Fruit fly (Drosophila melanogaster) whole organism, embryonic: Measurements from ENCODE around the gene Ostgamma.

Source experiments
- Atf6 ChIP-seq: fragments of 200-800 bp; sonication (Bioruptor generic); IDR thresholded peaks from 2 replicates; pipeline ENCODE4 v1.3.6; 2022; ENCODE audit warnings: missing biosample characterization, missing genetic modification characterization
- Awh ChIP-seq: fragments of 200-800 bp; sonication (Bioruptor generic); IDR thresholded peaks from 2 replicates; pipeline ENCODE4, ENCODE4 v1.3.6; 2022; ENCODE audit warnings: missing biosample characterization, missing genetic modification characterization
- C15 ChIP-seq: fragments of 200-800 bp; sonication (Bioruptor generic); IDR thresholded peaks from 3 replicates; pipeline ENCODE4 v1.3.6; 2022; ENCODE audit warnings: missing biosample characterization, missing genetic modification characterization
- CG10147 ChIP-seq: fragments of 200-800 bp; sonication (Bioruptor generic); optimal IDR thresholded peaks from 2 replicates; lab custom pipeline; 2019; ENCODE audit warnings: missing biosample characterization, mild to moderate bottlenecking, missing genetic modification characterization, moderate library complexity
- CG10654 ChIP-seq: fragments of 200-800 bp; sonication (Bioruptor generic); optimal IDR thresholded peaks from 2 replicates; lab custom pipeline; 2016; ENCODE audit warnings: missing biosample characterization, missing genetic modification characterization
- CG14014 ChIP-seq: fragments of 200-800 bp; sonication (Bioruptor generic); IDR thresholded peaks from 2 replicates; pipeline ENCODE4 v1.3.6; 2022; ENCODE audit warnings: missing biosample characterization, missing genetic modification characterization
- CG14441 ChIP-seq: fragments of 200-800 bp; sonication (Bioruptor generic); IDR thresholded peaks from 2 replicates; pipeline ENCODE4 v1.3.6; 2022; ENCODE audit warnings: missing biosample characterization, missing genetic modification characterization
- CG1529 ChIP-seq: fragments of 200-800 bp; sonication (Bioruptor generic); optimal IDR thresholded peaks from 3 replicates; lab custom pipeline; 2018; ENCODE audit warnings: missing biosample characterization, missing genetic modification characterization
- CG17385 ChIP-seq: fragments of 200-800 bp; sonication (Bioruptor generic); optimal IDR thresholded peaks from 3 replicates; lab custom pipeline; 2018; ENCODE audit warnings: missing biosample characterization, mild to moderate bottlenecking, missing genetic modification characterization
- CG18599 ChIP-seq: fragments of 200-800 bp; sonication (Bioruptor generic); optimal IDR thresholded peaks from 3 replicates; lab custom pipeline; 2017; ENCODE audit warnings: missing biosample characterization, missing genetic modification characterization, mild to moderate bottlenecking, moderate library complexity, missing genetic modification reagents
- CG18764 ChIP-seq: fragments of 200-800 bp; sonication (Bioruptor generic); optimal IDR thresholded peaks from 3 replicates; lab custom pipeline; 2016; ENCODE audit warnings: missing biosample characterization, missing genetic modification characterization
- CG2678 ChIP-seq: fragments of 200-800 bp; sonication (Bioruptor generic); optimal IDR thresholded peaks from 3 replicates; lab custom pipeline; 2019; ENCODE audit warnings: missing biosample characterization, mild to moderate bottlenecking, missing genetic modification characterization, moderate library complexity
- CG31441 ChIP-seq: fragments of 200-800 bp; sonication (Bioruptor generic); IDR thresholded peaks from 2 replicates; pipeline ENCODE4 v1.3.6; 2022; ENCODE audit warnings: missing biosample characterization, missing genetic modification characterization
- CG3407 ChIP-seq: fragments of 200-800 bp; sonication (Bioruptor generic); optimal IDR thresholded peaks from 2 replicates; lab custom pipeline; 2018; ENCODE audit warnings: missing biosample characterization, mild to moderate bottlenecking, missing genetic modification characterization
- CG6272 ChIP-seq: fragments of 200-800 bp; sonication (Bioruptor generic); IDR thresholded peaks from 2 replicates; pipeline ENCODE4 v1.3.6; 2022; ENCODE audit warnings: missing biosample characterization, missing genetic modification characterization
- CG7556 ChIP-seq: fragments of 200-800 bp; sonication (Bioruptor generic); optimal IDR thresholded peaks from 2 replicates; lab custom pipeline; 2017; ENCODE audit warnings: missing biosample characterization, mild to moderate bottlenecking, missing genetic modification characterization
- CG9817 ChIP-seq: fragments of 200-800 bp; sonication (Bioruptor generic); optimal IDR thresholded peaks from 2 replicates; lab custom pipeline; 2018; ENCODE audit warnings: missing biosample characterization, mild to moderate bottlenecking, missing genetic modification characterization, moderate library complexity
- Dip3 ChIP-seq: fragments of 200-800 bp; sonication (Bioruptor generic); optimal IDR thresholded peaks from 3 replicates; lab custom pipeline; 2016; ENCODE audit warnings: missing biosample characterization, missing genetic modification characterization
- Fer1 ChIP-seq: fragments of 200-800 bp; sonication (Bioruptor generic); optimal IDR thresholded peaks from 2 replicates; lab custom pipeline; 2017; ENCODE audit warnings: missing biosample characterization, mild to moderate bottlenecking, missing genetic modification characterization
- HLH3B ChIP-seq: fragments of 200-800 bp; sonication (Bioruptor generic); IDR thresholded peaks from 2 replicates; pipeline ENCODE4 v1.3.6; 2022; ENCODE audit warnings: missing biosample characterization, missing genetic modification characterization
- Hand ChIP-seq: fragments of 200-800 bp; sonication (Bioruptor generic); optimal IDR thresholded peaks from 2 replicates; lab custom pipeline; 2017; ENCODE audit warnings: mild to moderate bottlenecking, missing biosample characterization, missing genetic modification reagents, missing genetic modification characterization
- Hr3 ChIP-seq: fragments of 200-800 bp; sonication (Bioruptor generic); optimal IDR thresholded peaks from 3 replicates; lab custom pipeline; 2016; ENCODE audit warnings: missing biosample characterization, missing genetic modification characterization
- Hr39 ChIP-seq: fragments of >200 bp; optimal IDR thresholded peaks from 2 replicates; lab custom pipeline; 2017
- Lim3 ChIP-seq: fragments of 200-800 bp; sonication (Bioruptor generic); IDR thresholded peaks from 2 replicates; pipeline ENCODE4 v1.3.6; 2022; ENCODE audit warnings: missing biosample characterization, missing genetic modification characterization
- Ssrp ChIP-seq: fragments of 200-800 bp; sonication (Bioruptor generic); optimal IDR thresholded peaks from 2 replicates; lab custom pipeline; 2018; ENCODE audit warnings: missing biosample characterization, mild to moderate bottlenecking, missing genetic modification characterization, moderate library complexity
- Xbp1 ChIP-seq: fragments of 200-800 bp; sonication (Bioruptor generic); optimal IDR thresholded peaks from 3 replicates; lab custom pipeline; 2016; ENCODE audit warnings: missing biosample characterization, mild to moderate bottlenecking, missing genetic modification characterization
- amos ChIP-seq: fragments of 200-800 bp; sonication (Bioruptor generic); IDR thresholded peaks from 2 replicates; pipeline ENCODE4 v1.3.6; 2022; ENCODE audit warnings: missing biosample characterization, missing genetic modification characterization; ENCODE audit not compliant: partially characterized antibody
- br ChIP-seq: fragments of >200 bp; optimal IDR thresholded peaks from 2 replicates; lab custom pipeline; 2017
- cas ChIP-seq: fragments of 200-800 bp; sonication (Bioruptor generic); IDR thresholded peaks from 2 replicates; pipeline ENCODE4 v1.3.6; 2022; ENCODE audit warnings: missing biosample characterization, missing genetic modification characterization
- ci ChIP-seq: fragments of 200-800 bp; sonication (Bioruptor generic); IDR thresholded peaks from 3 replicates; pipeline ENCODE4 v1.3.6; 2022; ENCODE audit warnings: missing biosample characterization, missing genetic modification characterization
- gcm ChIP-seq: fragments of 200-800 bp; sonication (Bioruptor generic); optimal IDR thresholded peaks from 2 replicates; lab custom pipeline; 2019; ENCODE audit warnings: missing biosample characterization, mild to moderate bottlenecking, missing genetic modification characterization, moderate library complexity
- grau ChIP-seq: fragments of 200-800 bp; optimal IDR thresholded peaks from 3 replicates; lab custom pipeline; 2019; ENCODE audit warnings: missing biosample characterization, mild to moderate bottlenecking, missing genetic modification characterization, moderate library complexity
- ind ChIP-seq: fragments of 200-800 bp; sonication (Bioruptor generic); optimal IDR thresholded peaks from 3 replicates; lab custom pipeline; 2016; ENCODE audit warnings: missing biosample characterization, missing genetic modification characterization
- ken ChIP-seq: fragments of 200-800 bp; sonication (Bioruptor generic); IDR thresholded peaks from 3 replicates; pipeline ENCODE4 v1.3.6; 2022; ENCODE audit warnings: missing biosample characterization, missing genetic modification characterization
- klu ChIP-seq: fragments of 200-800 bp; sonication (Bioruptor generic); IDR thresholded peaks from 2 replicates; pipeline ENCODE4 v1.3.6; 2022; ENCODE audit warnings: missing biosample characterization, missing genetic modification characterization
- lab ChIP-seq: fragments of 200-800 bp; sonication (Bioruptor generic); optimal IDR thresholded peaks from 3 replicates; lab custom pipeline; 2017; ENCODE audit warnings: missing biosample characterization, missing genetic modification characterization, mild to moderate bottlenecking, moderate library complexity, missing genetic modification reagents
- lbe ChIP-seq: fragments of 200-800 bp; sonication (Bioruptor generic); optimal IDR thresholded peaks from 2 replicates; lab custom pipeline; 2016; ENCODE audit warnings: missing biosample characterization, mild to moderate bottlenecking, missing genetic modification characterization
- lov ChIP-seq, 2 experiments: fragments of 200-800 bp in 1 of 2; fragments of >200 bp in 1 of 2; sonication (Bioruptor generic) in 1 of 2; IDR thresholded peaks in 1 of 2; optimal IDR thresholded peaks in 1 of 2; 2 replicates in 1 of 2; 3 replicates in 1 of 2; pipeline versions ENCODE4 v1.3.6 to Lab custom; 2017 to 2022; ENCODE audit warnings: missing biosample characterization in 1 of 2, missing genetic modification characterization in 1 of 2
- nmo ChIP-seq: fragments of 200-800 bp; sonication (Bioruptor generic); optimal IDR thresholded peaks from 2 replicates; lab custom pipeline; 2018; ENCODE audit warnings: missing biosample characterization, mild to moderate bottlenecking, missing genetic modification characterization, moderate library complexity
- odd ChIP-seq: fragments of 200-800 bp; sonication (Bioruptor generic); optimal IDR thresholded peaks from 2 replicates; lab custom pipeline; 2017; ENCODE audit warnings: missing biosample characterization, mild to moderate bottlenecking, missing genetic modification characterization
- otp ChIP-seq: fragments of 200-800 bp; sonication (Bioruptor generic); IDR thresholded peaks from 3 replicates; pipeline ENCODE4, ENCODE4 v1.3.6; 2022; ENCODE audit warnings: missing biosample characterization, missing genetic modification characterization
- run ChIP-seq: fragments of 200-800 bp; sonication (Bioruptor generic); optimal IDR thresholded peaks from 3 replicates; lab custom pipeline; 2018; ENCODE audit warnings: missing biosample characterization, mild to moderate bottlenecking, missing genetic modification characterization
- sisA ChIP-seq: fragments of 200-800 bp; sonication (Bioruptor generic); IDR thresholded peaks from 2 replicates; pipeline ENCODE4 v1.3.6; 2022; ENCODE audit warnings: missing biosample characterization, missing genetic modification characterization
- slbo ChIP-seq: fragments of 200-800 bp; sonication (Bioruptor generic); IDR thresholded peaks from 2 replicates; pipeline ENCODE4 v1.3.6; 2022; ENCODE audit warnings: missing biosample characterization, missing genetic modification characterization
- so ChIP-seq: fragments of 200-800 bp; sonication (Bioruptor generic); IDR thresholded peaks from 3 replicates; pipeline ENCODE4 v1.3.6; 2022; ENCODE audit warnings: missing biosample characterization, missing genetic modification characterization
- trem ChIP-seq: fragments of 200-800 bp; optimal IDR thresholded peaks from 3 replicates; lab custom pipeline; 2019; ENCODE audit warnings: missing biosample characterization, mild to moderate bottlenecking, missing genetic modification characterization, moderate library complexity
- unpg ChIP-seq: fragments of 200-800 bp; sonication (Bioruptor generic); optimal IDR thresholded peaks from 3 replicates; lab custom pipeline; 2018; ENCODE audit warnings: missing biosample characterization, mild to moderate bottlenecking, missing genetic modification characterization, moderate library complexity
- wor ChIP-seq: fragments of 200-800 bp; sonication (Bioruptor generic); IDR thresholded peaks from 2 replicates; pipeline ENCODE4 v1.3.6; 2022; ENCODE audit warnings: missing biosample characterization, missing genetic modification characterization

Gene Ostgamma

dm6 chr2L:8266670-8267435 lies 41.1 kb downstream of the Ostgamma start (continued):
- TF ChIP-seq Dip3 (GFP tag; lab: Kevin White, UChicago) (no peak), cas (GFP tag; lab: Robert Waterston, UW) (no peak), C15 (GFP tag; lab: Robert Waterston, UW) (no peak), trem (tag; lab: Kevin White, UChicago) (no peak), CG18764 (no peak), HLH3B (no peak), br (lab: Kevin White, UChicago) (no peak), CG6272 (GFP tag; lab: Robert Waterston, UW) (no peak), otp (GFP tag; lab: Robert Waterston, UW) (no peak)

dm6 chr2L:8266145-8266544 lies 41.8 kb downstream of the Ostgamma start:
- TF ChIP-seq CG10147 (peak; percentile 58), ind (peak; percentile 1), unpg (GFP tag; lab: Kevin White, UChicago) (peak; percentile 62), lov (optimal IDR thresholded peaks at IDR 0.05; lab: Kevin White, UChicago) (no peak), lov (GFP tag; IDR thresholded peaks at IDR 0.05; lab: Robert Waterston, UW) (no peak), Lim3 (GFP tag; lab: Robert Waterston, UW) (peak; percentile 54; the same call in 1 of the 2 replicates), lab (GFP tag; lab: Kevin White, UChicago) (peak; percentile 60), run (tag; lab: Kevin White, UChicago) (peak; percentile 76), Hand (GFP tag; lab: Kevin White, UChicago) (no peak), Hr3 (GFP tag; lab: Kevin White, UChicago) (peak; percentile 36), klu (GFP tag; lab: Robert Waterston, UW) (0 out of 2 replicates have a peak, but pooled peaks have one; percentile 25), Ssrp (tag; lab: Kevin White, UChicago) (peak; percentile 72), sisA (GFP tag; lab: Robert Waterston, UW) (peak; percentile 42), Hr39 (no peak), CG17385 (GFP tag; lab: Kevin White, UChicago) (peak; percentile 53), CG14014 (GFP tag; lab: Robert Waterston, UW) (0 out of 2 replicates have a peak, but pooled peaks have one; percentile 27), grau (peak; percentile 53), ci (0 out of 3 replicates have a peak, but pooled peaks have one; percentile 7), Atf6 (peak; percentile 36; the same call in 1 of the 2 replicates), amos (GFP tag; lab: Robert Waterston, UW) (no peak), odd (GFP tag; lab: Kevin White, UChicago) (peak; percentile 60), ken (GFP tag; lab: Robert Waterston, UW) (no peak), CG3407 (GFP tag; lab: Kevin White, UChicago) (peak; percentile 31), CG18599 (peak; percentile 52), so (GFP tag; lab: Robert Waterston, UW) (peak; percentile 77; the same call in 2 of the 3 replicates), CG2678 (peak; percentile 85), CG10654 (GFP tag; lab: Kevin White, UChicago) (peak; percentile 40), CG7556 (GFP tag; lab: Kevin White, UChicago) (peak; percentile 73), gcm (GFP tag; lab: Kevin White, UChicago) (peak; percentile 71), CG14441 (GFP tag; lab: Robert Waterston, UW) (peak; percentile 72), Xbp1 (peak; percentile 64), CG1529 (peak; percentile 6), Fer1 (GFP tag; lab: Kevin White, UChicago) (peak; percentile 62), slbo (GFP tag; lab: Robert Waterston, UW) (peak; percentile 44; the same call in 1 of the 2 replicates), Awh (GFP tag; lab: Robert Waterston, UW) (0 out of 2 replicates have a peak, but pooled peaks have one; percentile 45), nmo (GFP tag; lab: Kevin White, UChicago) (peak; percentile 74), CG31441 (GFP tag; lab: Robert Waterston, UW) (peak; percentile 83), wor (GFP tag; lab: Robert Waterston, UW) (0 out of 2 replicates have a peak, but pooled peaks have one; percentile 24), lbe (GFP tag; lab: Kevin White, UChicago) (no peak), CG9817 (tag; lab: Kevin White, UChicago) (peak; percentile 7)
